Fruit fly (Drosophila melanogaster) whole organism, embryonic: ENCODE results near the gene CG17819.

Experiments used
- Awh ChIP-seq: fragments of 200-800 bp; sonication (Bioruptor generic); IDR thresholded peaks from 2 replicates; pipeline ENCODE4, ENCODE4 v1.3.6; 2022; ENCODE audit warnings: missing biosample characterization, missing genetic modification characterization
- CG10209 ChIP-seq: fragments of 200-800 bp; sonication (Bioruptor generic); optimal IDR thresholded peaks from 3 replicates; lab custom pipeline; 2017; ENCODE audit warnings: missing biosample characterization, mild to moderate bottlenecking, missing genetic modification characterization, missing genetic modification reagents
- CG11398 ChIP-seq: fragments of 200-800 bp; sonication (Bioruptor generic); optimal IDR thresholded peaks from 2 replicates; lab custom pipeline; 2016; ENCODE audit warnings: missing biosample characterization, missing genetic modification characterization
- CG11695 ChIP-seq: fragments of 200-800 bp; sonication (Bioruptor generic); IDR thresholded peaks from 3 replicates; pipeline ENCODE4 v1.3.6; 2022; ENCODE audit warnings: missing biosample characterization, missing genetic modification characterization
- CG1233 ChIP-seq: fragments of 200-800 bp; sonication (Bioruptor generic); optimal IDR thresholded peaks from 4 replicates; lab custom pipeline; 2018; ENCODE audit warnings: missing biosample characterization, mild to moderate bottlenecking, missing genetic modification characterization
- CG12942 ChIP-seq: fragments of 200-800 bp; sonication (Bioruptor generic); optimal IDR thresholded peaks from 3 replicates; lab custom pipeline; 2016; ENCODE audit warnings: missing biosample characterization, missing genetic modification characterization
- CG13894 ChIP-seq: fragments of 200-800 bp; sonication (Bioruptor generic); optimal IDR thresholded peaks from 3 replicates; lab custom pipeline; 2018; ENCODE audit warnings: missing biosample characterization, mild to moderate bottlenecking, missing genetic modification characterization, moderate library complexity
- CG17186 ChIP-seq: fragments of 200-800 bp; sonication (Bioruptor generic); optimal IDR thresholded peaks from 3 replicates; lab custom pipeline; 2017; ENCODE audit warnings: missing biosample characterization, missing genetic modification reagents, missing genetic modification characterization
- CG1832 ChIP-seq: fragments of 200-800 bp; sonication (Bioruptor generic); optimal IDR thresholded peaks from 2 replicates; lab custom pipeline; 2017; ENCODE audit warnings: missing biosample characterization, mild to moderate bottlenecking, missing genetic modification characterization, inconsistent platforms
- CG2129 ChIP-seq: fragments of 200-800 bp; sonication (Bioruptor generic); IDR thresholded peaks from 2 replicates; pipeline ENCODE4 v1.3.6; 2022; ENCODE audit warnings: missing biosample characterization, missing genetic modification characterization; ENCODE audit not compliant: partially characterized antibody
- CG30020 ChIP-seq: fragments of 200-800 bp; optimal IDR thresholded peaks from 2 replicates; lab custom pipeline; 2019; ENCODE audit warnings: missing biosample characterization, mild to moderate bottlenecking, missing genetic modification characterization, moderate library complexity
- CG31441 ChIP-seq: fragments of 200-800 bp; sonication (Bioruptor generic); IDR thresholded peaks from 2 replicates; pipeline ENCODE4 v1.3.6; 2022; ENCODE audit warnings: missing biosample characterization, missing genetic modification characterization
- CG32772 ChIP-seq: fragments of 200-800 bp; sonication (Bioruptor generic); IDR thresholded peaks from 2 replicates; pipeline ENCODE4 v1.3.6; 2022; ENCODE audit warnings: missing biosample characterization, missing genetic modification characterization
- CG4424 ChIP-seq: fragments of 200-800 bp; sonication (Bioruptor generic); optimal IDR thresholded peaks from 3 replicates; lab custom pipeline; 2016; ENCODE audit warnings: missing biosample characterization, missing genetic modification characterization
- CG5180 ChIP-seq: fragments of 200-800 bp; sonication (Bioruptor generic); optimal IDR thresholded peaks from 3 replicates; lab custom pipeline; 2017; ENCODE audit warnings: missing biosample characterization, missing genetic modification characterization, mild to moderate bottlenecking, moderate library complexity, missing genetic modification reagents
- CG7357 ChIP-seq: fragments of 200-800 bp; sonication (Bioruptor generic); IDR thresholded peaks from 3 replicates; pipeline ENCODE4 v1.3.6; 2022; ENCODE audit warnings: missing biosample characterization, missing genetic modification characterization
- CHES-1-like ChIP-seq: fragments of 200-800 bp; sonication (Bioruptor generic); optimal IDR thresholded peaks from 2 replicates; lab custom pipeline; 2016; ENCODE audit warnings: missing biosample characterization, missing genetic modification characterization
- Fer1 ChIP-seq: fragments of 200-800 bp; sonication (Bioruptor generic); optimal IDR thresholded peaks from 2 replicates; lab custom pipeline; 2017; ENCODE audit warnings: missing biosample characterization, mild to moderate bottlenecking, missing genetic modification characterization
- Gsc ChIP-seq: fragments of 200-800 bp; sonication (Bioruptor generic); IDR thresholded peaks from 2 replicates; pipeline ENCODE4 v1.3.6; 2022; ENCODE audit warnings: missing biosample characterization, missing genetic modification characterization
- Gug ChIP-seq: fragments of 200-800 bp; sonication (Bioruptor generic); IDR thresholded peaks from 4 replicates; pipeline ENCODE4 v1.3.6; 2022; ENCODE audit warnings: missing biosample characterization, missing genetic modification characterization
- HmgZ ChIP-seq: fragments of 200-800 bp; sonication (Bioruptor generic); optimal IDR thresholded peaks from 2 replicates; lab custom pipeline; 2018; ENCODE audit warnings: missing biosample characterization, mild to moderate bottlenecking, missing genetic modification characterization
- Hmr ChIP-seq: fragments of 200-800 bp; sonication (Bioruptor generic); optimal IDR thresholded peaks from 3 replicates; lab custom pipeline; 2017; ENCODE audit warnings: mild to moderate bottlenecking, missing biosample characterization, missing genetic modification reagents, missing genetic modification characterization
- Oaz ChIP-seq: fragments of 200-800 bp; sonication (Bioruptor generic); IDR thresholded peaks from 2 replicates; pipeline ENCODE4 v1.3.6; 2022; ENCODE audit warnings: missing biosample characterization, missing genetic modification characterization
- Optix ChIP-seq: fragments of 200-800 bp; sonication (Bioruptor generic); IDR thresholded peaks from 3 replicates; pipeline ENCODE4 v1.3.6; 2022; ENCODE audit warnings: missing biosample characterization, missing genetic modification characterization
- Sry-δ ChIP-seq: fragments of 200-800 bp; sonication (Bioruptor generic); optimal IDR thresholded peaks from 2 replicates; lab custom pipeline; 2016; ENCODE audit warnings: missing biosample characterization, missing genetic modification characterization
- amos ChIP-seq: fragments of 200-800 bp; sonication (Bioruptor generic); IDR thresholded peaks from 2 replicates; pipeline ENCODE4 v1.3.6; 2022; ENCODE audit warnings: missing biosample characterization, missing genetic modification characterization; ENCODE audit not compliant: partially characterized antibody
- ash1 ChIP-seq: fragments of 200-800 bp; sonication (Bioruptor generic); optimal IDR thresholded peaks from 2 replicates; lab custom pipeline; 2018; ENCODE audit warnings: missing biosample characterization, mild to moderate bottlenecking, missing genetic modification characterization
- bsh ChIP-seq, 2 experiments: fragments of 200-800 bp; sonication (Bioruptor generic); optimal IDR thresholded peaks; 2 replicates each; lab custom pipeline; 2017 to 2018; ENCODE audit warnings: mild to moderate bottlenecking in 2 of 2, missing biosample characterization in 2 of 2, missing genetic modification characterization in 2 of 2, moderate library complexity in 1 of 2
- caup ChIP-seq: fragments of 200-800 bp; sonication (Bioruptor generic); optimal IDR thresholded peaks from 3 replicates; lab custom pipeline; 2017; ENCODE audit warnings: missing biosample characterization, mild to moderate bottlenecking, missing genetic modification characterization, moderate library complexity; ENCODE audit not compliant: severe bottlenecking
- dimm ChIP-seq: fragments of 200-800 bp; sonication (Bioruptor generic); IDR thresholded peaks from 2 replicates; pipeline ENCODE4 v1.3.6; 2022; ENCODE audit warnings: missing biosample characterization, missing genetic modification characterization
- emc ChIP-seq: fragments of 200-800 bp; sonication (Bioruptor generic); optimal IDR thresholded peaks from 2 replicates; lab custom pipeline; 2016; ENCODE audit warnings: missing biosample characterization, missing genetic modification characterization
- fd102C ChIP-seq: fragments of 200-800 bp; sonication (Bioruptor generic); optimal IDR thresholded peaks from 2 replicates; lab custom pipeline; 2018; ENCODE audit warnings: missing biosample characterization, mild to moderate bottlenecking, missing genetic modification characterization, moderate library complexity
- gcm2 ChIP-seq: fragments of 200-800 bp; sonication (Bioruptor generic); optimal IDR thresholded peaks from 2 replicates; lab custom pipeline; 2016; ENCODE audit warnings: missing biosample characterization, missing genetic modification characterization
- insv ChIP-seq, 2 experiments: fragments of 200-800 bp; sonication (Bioruptor generic); optimal IDR thresholded peaks; 3 replicates each; lab custom pipeline; 2016 to 2018; ENCODE audit warnings: missing biosample characterization in 2 of 2, missing genetic modification characterization in 2 of 2
- inv ChIP-seq: fragments of 200-800 bp; sonication (Bioruptor generic); IDR thresholded peaks from 2 replicates; pipeline ENCODE4 v1.3.6; 2022; ENCODE audit warnings: missing biosample characterization, missing genetic modification characterization; ENCODE audit not compliant: partially characterized antibody
- jigr1 ChIP-seq: fragments of 200-800 bp; sonication (Bioruptor generic); IDR thresholded peaks from 3 replicates; pipeline ENCODE4 v1.3.6; 2022; ENCODE audit warnings: missing biosample characterization, missing genetic modification characterization
- ken ChIP-seq: fragments of 200-800 bp; sonication (Bioruptor generic); IDR thresholded peaks from 3 replicates; pipeline ENCODE4 v1.3.6; 2022; ENCODE audit warnings: missing biosample characterization, missing genetic modification characterization
- lab ChIP-seq: fragments of 200-800 bp; sonication (Bioruptor generic); optimal IDR thresholded peaks from 3 replicates; lab custom pipeline; 2017; ENCODE audit warnings: missing biosample characterization, missing genetic modification characterization, mild to moderate bottlenecking, moderate library complexity, missing genetic modification reagents
- lmd ChIP-seq: fragments of 200-800 bp; sonication (Bioruptor generic); IDR thresholded peaks from 2 replicates; pipeline ENCODE4 v1.3.6; 2022; ENCODE audit warnings: missing biosample characterization, missing genetic modification characterization
- nmo ChIP-seq: fragments of 200-800 bp; sonication (Bioruptor generic); optimal IDR thresholded peaks from 2 replicates; lab custom pipeline; 2018; ENCODE audit warnings: missing biosample characterization, mild to moderate bottlenecking, missing genetic modification characterization, moderate library complexity
- nom ChIP-seq: fragments of 200-800 bp; sonication (Bioruptor generic); optimal IDR thresholded peaks from 2 replicates; lab custom pipeline; 2017; ENCODE audit warnings: missing biosample characterization, missing genetic modification characterization, mild to moderate bottlenecking, moderate library complexity, missing genetic modification reagents
- onecut ChIP-seq: fragments of 200-800 bp; sonication (Bioruptor generic); IDR thresholded peaks from 2 replicates; pipeline ENCODE4 v1.3.6; 2022; ENCODE audit warnings: missing biosample characterization, missing genetic modification characterization
- peb ChIP-seq: fragments of 200-800 bp; sonication (Bioruptor generic); IDR thresholded peaks from 2 replicates; pipeline ENCODE4 v1.3.6; 2022; ENCODE audit warnings: missing biosample characterization, missing genetic modification characterization
- salm ChIP-seq: fragments of 200-800 bp; sonication (Bioruptor generic); optimal IDR thresholded peaks from 2 replicates; lab custom pipeline; 2018; ENCODE audit warnings: missing biosample characterization, mild to moderate bottlenecking, missing genetic modification characterization
- sisA ChIP-seq: fragments of 200-800 bp; sonication (Bioruptor generic); IDR thresholded peaks from 2 replicates; pipeline ENCODE4 v1.3.6; 2022; ENCODE audit warnings: missing biosample characterization, missing genetic modification characterization
- slou ChIP-seq: fragments of 200-800 bp; sonication (Bioruptor generic); optimal IDR thresholded peaks from 3 replicates; lab custom pipeline; 2016; ENCODE audit warnings: missing biosample characterization, missing genetic modification characterization
- stwl ChIP-seq: fragments of 200-800 bp; sonication (Bioruptor generic); optimal IDR thresholded peaks from 3 replicates; lab custom pipeline; 2018; ENCODE audit warnings: missing biosample characterization, mild to moderate bottlenecking, missing genetic modification characterization, moderate library complexity
- unc-4 ChIP-seq: fragments of 200-800 bp; sonication (Bioruptor generic); IDR thresholded peaks from 2 replicates; pipeline ENCODE4 v1.3.6; 2022; ENCODE audit warnings: missing biosample characterization, missing genetic modification characterization; ENCODE audit not compliant: partially characterized antibody
- vnd ChIP-seq: fragments of 200-800 bp; sonication (Bioruptor generic); IDR thresholded peaks from 3 replicates; pipeline ENCODE4 v1.3.6; 2022; ENCODE audit warnings: missing biosample characterization, missing genetic modification characterization; ENCODE audit not compliant: partially characterized antibody
- vvl ChIP-seq: fragments of 200-800 bp; sonication (Bioruptor generic); IDR thresholded peaks from 2 replicates; pipeline ENCODE4 v1.3.6; 2022; ENCODE audit warnings: missing biosample characterization, missing genetic modification characterization

The CG17819 gene

dm6 chr3R:21848987-21849442, 36.3 kb downstream of the CG17819 start (continued):
- TF ChIP-seq lab (GFP tag; lab: Kevin White, UChicago) (peak; percentile 72), ken (GFP tag; lab: Robert Waterston, UW) (no peak), slou (GFP tag; lab: Kevin White, UChicago) (peak; percentile 52), CG10209 (GFP tag; lab: Kevin White, UChicago) (peak; percentile 55), CG1233 (GFP tag; lab: Kevin White, UChicago) (peak; percentile 76), fd102C (GFP tag; lab: Kevin White, UChicago) (peak; percentile 12), caup (GFP tag; lab: Kevin White, UChicago) (peak; percentile 41), Gug (GFP tag; lab: Robert Waterston, UW) (no peak), CG11398 (GFP tag; lab: Kevin White, UChicago) (peak; percentile 7), CG4424 (GFP tag; lab: Kevin White, UChicago) (peak; percentile 76), Awh (GFP tag; lab: Robert Waterston, UW) (no peak), Sry-δ (GFP tag; lab: Kevin White, UChicago) (peak; percentile 33), bsh (GFP tag; optimal IDR thresholded peaks at IDR 0.05; lab: Kevin White, UChicago) (peak; percentile 60 to 88), stwl (tag; lab: Kevin White, UChicago) (peak; percentile 7), nmo (peak; percentile 87), Optix (no peak), jigr1 (GFP tag; lab: Robert Waterston, UW) (no peak), nom (peak; percentile 90), dimm (GFP tag; lab: Robert Waterston, UW) (no peak), amos (no peak), inv (GFP tag; lab: Robert Waterston, UW) (no peak), salm (tag; lab: Kevin White, UChicago) (peak; percentile 19), CG2129 (GFP tag; lab: Robert Waterston, UW) (no peak), CG1832 (GFP tag; lab: Kevin White, UChicago) (no peak), CG17186 (GFP tag; lab: Kevin White, UChicago) (no peak), CG12942 (GFP tag; lab: Kevin White, UChicago) (peak; percentile 47), ash1 (GFP tag; lab: Kevin White, UChicago) (no peak), CG32772 (GFP tag; lab: Robert Waterston, UW) (no peak), CG31441 (GFP tag; lab: Robert Waterston, UW) (peak; percentile 81), unc-4 (GFP tag; lab: Robert Waterston, UW) (no peak), CG5180 (GFP tag; lab: Kevin White, UChicago) (peak; percentile 60), Gsc (GFP tag; lab: Robert Waterston, UW) (no peak), lmd (GFP tag; lab: Robert Waterston, UW) (peak; percentile 50), CHES-1-like (GFP tag; lab: Kevin White, UChicago) (peak; percentile 44), peb (GFP tag; lab: Robert Waterston, UW) (no peak), vnd (GFP tag; lab: Robert Waterston, UW) (no peak), HmgZ (tag; lab: Kevin White, UChicago) (no peak), vvl (GFP tag; lab: Robert Waterston, UW) (no peak), onecut (GFP tag; lab: Robert Waterston, UW) (0 out of 2 replicates have a peak, but pooled peaks have one; percentile 33), emc (GFP tag; lab: Kevin White, UChicago) (no peak), insv (GFP tag; optimal IDR thresholded peaks at IDR 0.05; lab: Kevin White, UChicago) (no peak), CG11695 (GFP tag; lab: Robert Waterston, UW) (peak; percentile 74; the same call in 2 of the 3 replicates), sisA (peak; percentile 62), CG13894 (tag; lab: Kevin White, UChicago) (no peak), Fer1 (GFP tag; lab: Kevin White, UChicago) (peak; percentile 57), Hmr (GFP tag; lab: Kevin White, UChicago) (peak; percentile 55), gcm2 (peak; percentile 35), CG30020 (tag; lab: Kevin White, UChicago) (peak; percentile 34), CG7357 (GFP tag; lab: Robert Waterston, UW) (0 out of 3 replicates have a peak, but pooled peaks have one; percentile 31), Oaz (no peak)
